Fruit fly (Drosophila melanogaster): Measurements from ENCODE around the gene sog.
A peak's percentile ranks its signal among the peaks of the same experiment; 100 is the strongest.

The sog gene

DNA sequence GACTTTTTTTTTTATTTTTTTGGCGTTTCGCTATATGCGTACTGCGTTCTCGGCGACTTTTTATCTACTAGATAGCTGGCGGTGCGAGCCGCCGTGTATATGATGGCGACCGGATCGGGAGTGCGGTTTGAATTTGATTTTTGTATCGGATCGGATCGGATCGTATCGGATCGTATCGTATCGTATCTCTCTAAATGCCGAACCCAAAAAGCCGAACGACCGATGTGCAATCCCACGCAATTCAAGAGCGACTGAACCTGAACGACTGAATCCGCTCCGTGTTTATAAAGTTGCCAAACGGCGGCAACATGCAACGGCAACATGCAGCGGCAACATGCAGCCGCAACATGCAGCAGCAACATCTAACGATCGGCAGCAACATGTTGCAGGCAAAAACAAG is 7.0 kb downstream of the sog start (continued):
- TF ChIP-seq tap (tag; optimal IDR thresholded peaks at IDR 0.05) (no peak), CG6272 (GFP tag; IDR thresholded peaks at IDR 0.05) (no peak), ab (GFP tag; optimal IDR thresholded peaks at IDR 0.05) (no peak), CG11504 (tag; optimal IDR thresholded peaks at IDR 0.05) (peak; percentile 100), CG5953 (GFP tag; IDR thresholded peaks at IDR 0.05) (0 out of 2 replicates have a peak, but pooled peaks have one; percentile 7), CG9817 (tag; optimal IDR thresholded peaks at IDR 0.05) (no peak), CG13424 (tag; optimal IDR thresholded peaks at IDR 0.05) (peak; percentile 22), bbx (GFP tag; IDR thresholded peaks at IDR 0.05; ENCODE audit: partially characterized antibody) (peak; percentile 51; the same call in 1 of the 2 replicates), sob (GFP tag; IDR thresholded peaks at IDR 0.05) (peak; percentile 49; the same call in 1 of the 2 replicates), prd (optimal IDR thresholded peaks at IDR 0.05) (no peak), prd (GFP tag; IDR thresholded peaks at IDR 0.05) (0 out of 3 replicates have a peak, but pooled peaks have one; percentile 14), bowl (GFP tag; IDR thresholded peaks at IDR 0.05) (0 out of 2 replicates have a peak, but pooled peaks have one; percentile 8), CG17328 (GFP tag; IDR thresholded peaks at IDR 0.05) (peak; percentile 40; the same call in 1 of the 2 replicates), TFAM (GFP tag; optimal IDR thresholded peaks at IDR 0.05) (no peak), ken (GFP tag; IDR thresholded peaks at IDR 0.05) (no peak), CG12659 (GFP tag; optimal IDR thresholded peaks at IDR 0.05) (no peak), CG17829 (tag; optimal IDR thresholded peaks at IDR 0.05) (peak; percentile 7), caup (GFP tag; optimal IDR thresholded peaks at IDR 0.05; ENCODE audit: severe bottlenecking) (peak; percentile 22), CG34224 (GFP tag; IDR thresholded peaks at IDR 0.05; ENCODE audit: partially characterized antibody) (peak; percentile 11; the same call in 1 of the 3 replicates), HLH54F (GFP tag; optimal IDR thresholded peaks at IDR 0.05) (no peak), seq (GFP tag; IDR thresholded peaks at IDR 0.05) (peak; percentile 45; the same call in 1 of the 2 replicates), CG2116 (GFP tag; optimal IDR thresholded peaks at IDR 0.05) (no peak), emc (GFP tag; optimal IDR thresholded peaks at IDR 0.05) (no peak), jumu (GFP tag; optimal IDR thresholded peaks at IDR 0.05) (no peak), CG2678 (tag; optimal IDR thresholded peaks at IDR 0.05) (peak; percentile 13), repo (GFP tag; optimal IDR thresholded peaks at IDR 0.05) (no peak), lola (GFP tag; optimal IDR thresholded peaks at IDR 0.05) (no peak), ac (GFP tag; optimal IDR thresholded peaks at IDR 0.05) (no peak), hkb (optimal IDR thresholded peaks at IDR 0.05) (no peak), hkb (GFP tag; IDR thresholded peaks at IDR 0.05) (peak; percentile 23; the same call in 1 of the 2 replicates), CG18011 (GFP tag; optimal IDR thresholded peaks at IDR 0.05) (no peak), CG15479 (GFP tag; optimal IDR thresholded peaks at IDR 0.05) (peak; percentile 52), Jarid2 (GFP tag; optimal IDR thresholded peaks at IDR 0.05) (peak; percentile 94), E2f2 (GFP tag; IDR thresholded peaks at IDR 0.05) (peak; percentile 30; the same call in 1 of the 2 replicates), CG11560 (tag; IDR thresholded peaks at IDR 0.05) (no peak), sug (tag; optimal IDR thresholded peaks at IDR 0.05) (peak; percentile 13), unpg (GFP tag; optimal IDR thresholded peaks at IDR 0.05) (peak; percentile 9), CG32532 (GFP tag; IDR thresholded peaks at IDR 0.05) (peak; percentile 23; the same call in 1 of the 2 replicates), CG14441 (GFP tag; IDR thresholded peaks at IDR 0.05) (no peak), CG15011 (GFP tag; optimal IDR thresholded peaks at IDR 0.05) (no peak), sima (GFP tag; optimal IDR thresholded peaks at IDR 0.05) (no peak)

DNA sequence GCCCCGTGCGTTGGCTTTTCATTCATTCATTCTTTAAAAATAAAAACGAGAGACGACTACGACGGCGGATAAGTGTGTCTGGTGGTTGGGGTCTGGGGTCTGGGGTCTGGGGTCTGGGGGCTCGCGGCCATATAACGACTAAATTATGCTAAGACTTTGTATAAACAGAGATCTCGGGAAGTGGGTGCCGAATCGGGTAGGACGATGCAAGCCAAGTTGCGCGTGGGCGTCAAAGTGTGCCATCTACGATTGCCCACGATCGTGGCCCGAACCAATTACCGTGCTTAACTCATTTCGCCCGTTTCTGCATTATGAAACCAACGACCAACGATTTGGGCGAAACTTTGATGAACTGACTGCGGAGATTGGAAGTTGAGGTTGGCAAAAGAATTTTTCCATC is 9.4 kb downstream of the sog start:
- TF ChIP-seq chinmo (GFP tag; IDR thresholded peaks at IDR 0.05; ENCODE audit: partially characterized antibody) (0 out of 4 replicates have a peak, but pooled peaks have one; percentile 28), sd (tag; optimal IDR thresholded peaks at IDR 0.05) (peak; percentile 10), CG13894 (tag; optimal IDR thresholded peaks at IDR 0.05) (peak; percentile 13), sr (GFP tag; IDR thresholded peaks at IDR 0.05) (peak; percentile 91), nerfin-1 (tag; optimal IDR thresholded peaks at IDR 0.05) (no peak)
